Fruit fly (Drosophila melanogaster): ENCODE data around the gene Arl1.

- TF ChIP-seq Dll (GFP tag; IDR thresholded peaks at IDR 0.05; ENCODE audit: partially characterized antibody) (no peak), CG4360 (GFP tag; IDR thresholded peaks at IDR 0.05) (no peak), dan (GFP tag; IDR thresholded peaks at IDR 0.05) (no peak), Awh (GFP tag; IDR thresholded peaks at IDR 0.05) (no peak)
Observed at dm6 chr3L:16001164-16001679, 18.3 kb downstream of the Arl1 start.
